Worm (Caenorhabditis elegans) whole organism, mixed stage, embryonic: ENCODE data around the gene tbx-38.
"Not testable (repeated sequence)": the region's sequence is repeated elsewhere in the genome, so short reads cannot be mapped to it uniquely, and the experiment has no call there.

Experiments
- M03D4.4 ChIP-seq: sonication (generic microtip); optimal IDR thresholded peaks from 2 replicates; lab custom pipeline; 2017; ENCODE audit warnings: mild to moderate bottlenecking, missing genetic modification characterization, missing compliant biosample characterization
- bed-3 ChIP-seq: fragments of 200-800 bp; sonication (Bioruptor generic); optimal IDR thresholded peaks from 3 replicates; lab custom pipeline; 2018; ENCODE audit warnings: mild to moderate bottlenecking, missing genetic modification characterization, moderate library complexity, missing compliant biosample characterization
- blmp-1 ChIP-seq: fragments of 150-350 bp; optimal IDR thresholded peaks from 2 replicates; lab custom pipeline; 2014; ENCODE audit warnings: missing biosample characterization, missing genetic modification characterization
- ceh-43 ChIP-seq: fragments of 200-800 bp; sonication (Bioruptor generic); optimal IDR thresholded peaks from 2 replicates; lab custom pipeline; 2018; ENCODE audit warnings: mild to moderate bottlenecking, missing genetic modification characterization, moderate library complexity, missing compliant biosample characterization
- ceh-83 ChIP-seq: fragments of 200-800 bp; sonication (Bioruptor generic); optimal IDR thresholded peaks from 2 replicates; lab custom pipeline; 2018; ENCODE audit warnings: mild to moderate bottlenecking, missing genetic modification characterization, missing compliant biosample characterization
- ces-1 ChIP-seq: fragments of 150-350 bp; optimal IDR thresholded peaks from 2 replicates; lab custom pipeline; 2014; ENCODE audit warnings: missing biosample characterization, missing genetic modification reagents, missing genetic modification characterization
- drap-1 ChIP-seq: fragments of 200-800 bp; sonication (Bioruptor generic); optimal IDR thresholded peaks from 3 replicates; lab custom pipeline; 2018; ENCODE audit warnings: mild to moderate bottlenecking, missing genetic modification characterization, missing compliant biosample characterization
- elt-1 ChIP-seq: sonication (generic microtip); optimal IDR thresholded peaks from 2 replicates; lab custom pipeline; 2017; ENCODE audit warnings: missing genetic modification characterization, mild to moderate bottlenecking, missing compliant biosample characterization, antibody characterized with exemption, moderate library complexity, borderline replicate concordance; ENCODE audit not compliant: insufficient read depth
- elt-3 ChIP-seq: fragments of 150-350 bp; optimal IDR thresholded peaks from 2 replicates; lab custom pipeline; 2014; ENCODE audit warnings: missing biosample characterization, missing genetic modification characterization
- ham-2 ChIP-seq: fragments of 200-800 bp; sonication (Bioruptor generic); optimal IDR thresholded peaks from 2 replicates; lab custom pipeline; 2018; ENCODE audit warnings: mild to moderate bottlenecking, missing genetic modification characterization, missing compliant biosample characterization
- hlh-1 ChIP-seq: fragments of 150-350 bp; optimal IDR thresholded peaks from 2 replicates; lab custom pipeline; 2014; ENCODE audit warnings: missing biosample characterization, missing genetic modification reagents, missing genetic modification characterization
- lin-13 ChIP-seq: fragments of 150-350 bp; optimal IDR thresholded peaks from 2 replicates; lab custom pipeline; 2014; ENCODE audit warnings: missing biosample characterization, missing genetic modification characterization
- lin-32 ChIP-seq: fragments of 200-800 bp; sonication (Bioruptor generic); optimal IDR thresholded peaks from 2 replicates; lab custom pipeline; 2018; ENCODE audit warnings: mild to moderate bottlenecking, missing genetic modification characterization, missing compliant biosample characterization
- lsy-2 ChIP-seq: fragments of 150-350 bp; optimal IDR thresholded peaks from 2 replicates; lab custom pipeline; 2014; ENCODE audit warnings: missing biosample characterization, missing genetic modification characterization
- mab-5 ChIP-seq: fragments of 150-350 bp; optimal IDR thresholded peaks from 2 replicates; lab custom pipeline; 2014; ENCODE audit warnings: missing biosample characterization, missing genetic modification characterization
- mep-1 ChIP-seq: fragments of 150-350 bp; optimal IDR thresholded peaks from 2 replicates; lab custom pipeline; 2017; ENCODE audit warnings: missing biosample characterization, missing genetic modification reagents, missing genetic modification characterization, inconsistent platforms
- nhr-12 ChIP-seq: fragments of 150-350 bp; optimal IDR thresholded peaks from 2 replicates; lab custom pipeline; 2014; ENCODE audit warnings: missing biosample characterization, missing genetic modification characterization
- nhr-2 ChIP-seq: fragments of 150-350 bp; optimal IDR thresholded peaks from 2 replicates; lab custom pipeline; 2014; ENCODE audit warnings: missing biosample characterization, missing genetic modification characterization
- nhr-237 ChIP-seq: fragments of 150-350 bp; optimal IDR thresholded peaks from 2 replicates; lab custom pipeline; 2014; ENCODE audit warnings: missing biosample characterization, missing genetic modification characterization
- nhr-28 ChIP-seq: fragments of 150-350 bp; optimal IDR thresholded peaks from 2 replicates; lab custom pipeline; 2014; ENCODE audit warnings: missing biosample characterization, missing genetic modification characterization
- nhr-76 ChIP-seq: sonication (generic microtip); optimal IDR thresholded peaks from 2 replicates; lab custom pipeline; 2017; ENCODE audit warnings: missing biosample characterization, missing genetic modification characterization
- sem-2 ChIP-seq: fragments of 200-800 bp; sonication (Bioruptor generic); optimal IDR thresholded peaks from 2 replicates; lab custom pipeline; 2018; ENCODE audit warnings: mild to moderate bottlenecking, missing genetic modification characterization, missing compliant biosample characterization
- snpc-4 ChIP-seq: fragments of 150-350 bp; optimal IDR thresholded peaks from 2 replicates; lab custom pipeline; 2014; ENCODE audit warnings: missing biosample characterization, missing genetic modification characterization
- sptf-1 ChIP-seq: sonication (generic microtip); optimal IDR thresholded peaks from 2 replicates; lab custom pipeline; 2017; ENCODE audit warnings: mild to moderate bottlenecking, missing genetic modification characterization, moderate library complexity, missing compliant biosample characterization
- tbx-8 ChIP-seq: fragments of 200-800 bp; sonication (Bioruptor generic); optimal IDR thresholded peaks from 2 replicates; lab custom pipeline; 2018; ENCODE audit warnings: mild to moderate bottlenecking, missing genetic modification characterization, moderate library complexity, missing compliant biosample characterization
- unc-120 ChIP-seq: sonication (generic microtip); optimal IDR thresholded peaks from 2 replicates; lab custom pipeline; 2017; ENCODE audit warnings: missing genetic modification characterization, missing compliant biosample characterization; ENCODE audit not compliant: poor library complexity, severe bottlenecking
- unc-62 ChIP-seq: fragments of 150-350 bp; optimal IDR thresholded peaks from 2 replicates; lab custom pipeline; 2014; ENCODE audit warnings: missing biosample characterization, missing genetic modification reagents, missing genetic modification characterization
- zip-8 ChIP-seq: fragments of 150-350 bp; optimal IDR thresholded peaks from 2 replicates; lab custom pipeline; 2014; ENCODE audit warnings: missing biosample characterization, missing genetic modification characterization
- ztf-11 ChIP-seq: fragments of 150-350 bp; optimal IDR thresholded peaks from 2 replicates; lab custom pipeline; 2014; ENCODE audit warnings: missing biosample characterization, missing genetic modification characterization

tbx-38 gene

DNA sequence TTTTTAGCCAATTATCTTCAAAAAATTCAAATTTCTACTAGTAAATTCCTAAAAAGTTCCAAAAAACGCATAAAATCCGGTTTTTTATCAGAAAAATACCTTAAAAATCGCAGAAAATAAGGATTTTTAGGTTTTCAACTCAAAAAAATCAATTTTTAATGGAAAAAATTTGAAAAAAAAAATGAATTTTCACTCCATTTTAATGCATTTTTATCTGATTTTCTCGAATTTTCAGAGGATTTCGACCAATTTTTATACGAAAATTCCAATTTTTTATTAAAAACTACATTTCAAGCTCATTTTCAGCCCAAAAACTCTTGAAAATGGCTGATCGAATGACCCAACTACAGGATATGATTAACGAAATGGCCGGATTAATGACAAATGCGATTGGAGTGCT is 8.5 kb downstream of the tbx-38 start, which contains the start of gene mdt-21:
Gene mdt-21 (plus strand): TSS at position 301 of the 400 bp plus-strand sequence.
- TF ChIP-seq blmp-1 (tag; lab: Kevin White, UChicago) (no peak), nhr-12 (tag; lab: Kevin White, UChicago) (no peak), ztf-11 (tag; lab: Kevin White, UChicago) (no peak), sem-2 (GFP tag; lab: Kevin White, UChicago) (no peak), drap-1 (GFP tag; lab: Kevin White, UChicago) (no peak)
- TF ChIP-seq, all 35 proteins: peak for 0

DNA sequence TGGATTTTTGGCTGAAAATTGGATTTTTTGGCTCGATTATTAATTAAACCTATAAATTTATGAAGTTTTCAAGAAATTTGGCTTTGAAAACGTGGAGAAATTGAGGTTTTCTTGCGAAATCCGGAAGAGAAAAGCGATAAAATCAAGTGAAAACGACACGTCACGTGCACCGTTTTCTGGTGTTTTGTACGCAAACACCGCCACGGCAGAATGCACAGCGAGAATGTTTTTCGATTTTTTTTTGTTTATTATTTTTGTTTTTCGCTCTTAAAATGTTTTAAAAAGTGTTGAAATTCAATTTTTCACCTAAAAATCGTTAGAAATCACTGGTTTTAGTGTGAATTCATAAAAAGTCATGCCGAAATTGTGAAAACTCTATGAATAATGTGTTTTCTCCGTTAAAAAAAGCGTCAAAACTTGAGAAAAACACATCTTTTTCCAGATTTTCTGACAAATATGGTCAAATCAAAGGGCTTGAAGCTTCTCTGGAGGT is 11.3 kb downstream of the tbx-38 start, which contains the start of gene immp-1:
Gene immp-1 (plus strand): TSS at position 443 of the 493 bp plus-strand sequence.
- TF ChIP-seq lin-13 (no peak), zip-8 (tag; lab: Kevin White, UChicago) (no peak), lsy-2 (tag; lab: Kevin White, UChicago) (peak; percentile 19), tbx-8 (GFP tag; lab: Kevin White, UChicago) (no peak), blmp-1 (tag; lab: Kevin White, UChicago) (peak; percentile 71), ces-1 (GFP tag; lab: Kevin White, UChicago) (peak; percentile 16)
- TF ChIP-seq, all 35 proteins: peak for 3

DNA sequence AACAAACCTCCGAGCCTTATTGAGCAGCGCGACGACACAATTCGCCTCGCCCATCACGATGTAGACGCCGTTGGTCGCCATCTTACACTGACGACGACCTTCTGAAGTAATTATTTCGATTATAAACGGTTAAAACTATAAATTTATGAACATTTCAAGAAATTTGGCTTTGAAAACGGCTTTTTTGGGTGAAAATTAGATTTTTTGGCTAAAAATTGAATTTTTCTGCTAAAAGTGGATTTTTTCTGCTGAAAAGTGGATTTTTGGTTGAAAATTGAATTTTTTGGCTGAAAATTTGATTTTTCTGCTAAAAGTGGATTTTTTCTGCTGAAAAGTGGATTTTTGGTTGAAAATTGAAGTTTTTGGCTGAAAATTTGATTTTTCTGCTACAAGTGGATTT is 12.3 kb downstream of the tbx-38 start, which contains the start of gene gbf-1:
Gene gbf-1 (minus strand): TSS at position 101 of the 400 bp plus-strand sequence.
- not testable (repeated sequence) for TF ChIP-seq nhr-2, nhr-237, snpc-4 (tag; lab: Kevin White, UChicago)

DNA sequence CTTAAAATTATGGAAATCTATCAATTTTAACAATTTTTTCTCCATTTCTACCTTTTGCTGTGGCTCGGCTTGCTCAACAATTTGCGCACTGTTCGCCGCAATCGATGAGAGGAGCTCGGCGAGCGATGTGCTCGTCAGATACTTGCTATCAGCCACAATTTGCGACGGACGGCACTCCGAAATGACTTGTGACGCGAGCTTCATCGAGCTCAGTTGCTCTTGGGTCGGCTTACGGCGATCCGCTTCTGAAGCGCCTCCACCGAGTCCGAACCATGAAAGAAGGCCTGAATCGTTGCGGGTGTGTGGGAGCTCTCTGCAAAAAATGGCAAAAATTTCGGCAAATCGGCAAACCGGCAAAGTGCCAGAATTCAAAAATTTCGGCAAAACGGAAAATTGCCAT is 25.2 kb downstream of the tbx-38 start:
- TF ChIP-seq elt-1 (tag; lab: Kevin White, UChicago) (no peak), ham-2 (GFP tag; lab: Kevin White, UChicago) (no peak)
- TF ChIP-seq, all 35 proteins: peak for 0

DNA sequence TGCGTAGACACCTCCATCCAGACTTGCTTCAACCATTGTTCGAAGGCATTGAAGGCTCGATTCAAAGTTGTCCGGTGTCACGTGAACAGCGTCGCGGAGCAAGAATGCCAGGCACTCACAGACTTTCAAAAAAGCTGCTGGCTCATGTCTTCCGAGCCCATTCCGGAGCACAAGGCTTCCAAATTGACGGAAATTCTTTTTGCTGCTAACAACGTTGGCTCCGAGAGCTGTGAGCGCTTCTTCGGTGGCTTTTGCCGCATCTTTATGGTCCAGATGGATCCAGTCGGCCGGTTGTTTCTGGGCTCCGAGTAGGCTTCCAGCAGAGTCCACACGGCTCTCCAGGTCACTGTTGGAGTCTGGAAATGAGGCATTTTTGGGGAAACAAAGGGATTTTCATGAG is 28.0 kb downstream of the tbx-38 start:
- TF ChIP-seq ceh-43 (GFP tag; lab: Kevin White, UChicago) (no peak), sptf-1 (no peak), unc-120 (tag; lab: Kevin White, UChicago) (no peak), hlh-1 (tag; lab: Kevin White, UChicago) (no peak), ces-1 (GFP tag; lab: Kevin White, UChicago) (no peak), ztf-11 (tag; lab: Kevin White, UChicago) (no peak), elt-3 (tag; lab: Kevin White, UChicago) (no peak), nhr-28 (no peak), unc-62 (GFP tag; lab: Kevin White, UChicago) (no peak), nhr-76 (tag; lab: Kevin White, UChicago) (no peak), snpc-4 (tag; lab: Kevin White, UChicago) (no peak), drap-1 (GFP tag; lab: Kevin White, UChicago) (no peak), tbx-8 (GFP tag; lab: Kevin White, UChicago) (no peak), nhr-12 (tag; lab: Kevin White, UChicago) (no peak), bed-3 (no peak), lin-32 (GFP tag; lab: Kevin White, UChicago) (no peak)

DNA sequence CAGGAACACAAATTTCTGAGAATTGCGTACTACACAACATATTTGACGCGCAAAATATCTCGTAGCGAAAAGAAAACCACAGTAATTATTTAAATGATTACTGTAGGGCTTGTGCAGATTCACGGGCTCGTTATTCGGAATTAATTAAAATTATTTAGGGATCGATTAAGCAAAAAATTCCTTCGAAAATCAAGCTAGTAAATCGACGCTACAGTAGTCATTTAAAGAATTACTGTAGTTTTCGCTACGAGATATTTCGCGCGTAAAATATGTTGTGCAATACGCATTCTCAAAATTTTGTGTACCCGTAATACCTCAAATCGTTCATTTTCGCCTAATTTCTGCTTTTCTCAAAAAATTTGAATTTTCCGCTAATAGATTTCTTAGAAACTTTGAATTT is 35.0 kb downstream of the tbx-38 start:
- TF ChIP-seq nhr-76 (tag; lab: Kevin White, UChicago) (no peak), mep-1 (no peak), mab-5 (tag; lab: Kevin White, UChicago) (no peak), hlh-1 (tag; lab: Kevin White, UChicago) (no peak), lin-13 (no peak), drap-1 (GFP tag; lab: Kevin White, UChicago) (no peak), unc-62 (GFP tag; lab: Kevin White, UChicago) (no peak), ces-1 (GFP tag; lab: Kevin White, UChicago) (no peak), sem-2 (GFP tag; lab: Kevin White, UChicago) (no peak), nhr-2 (tag; lab: Kevin White, UChicago) (no peak), lsy-2 (tag; lab: Kevin White, UChicago) (no peak), bed-3 (no peak), elt-3 (tag; lab: Kevin White, UChicago) (no peak), M03D4.4 (no peak), ham-2 (GFP tag; lab: Kevin White, UChicago) (no peak), ceh-83 (GFP tag; lab: Kevin White, UChicago) (no peak), tbx-8 (GFP tag; lab: Kevin White, UChicago) (no peak)
